Worm (Caenorhabditis elegans) whole organism, L4/young adult: Measurements from ENCODE around the gene wee-1.3.

ENCODE experiments used
- W03F9.2 ChIP-seq: fragments of 150-350 bp; optimal IDR thresholded peaks from 2 replicates; lab custom pipeline; 2014; ENCODE audit warnings: missing biosample characterization, missing genetic modification characterization
- dao-5 ChIP-seq: sonication (generic microtip); optimal IDR thresholded peaks from 2 replicates; lab custom pipeline; 2016; ENCODE audit warnings: missing genotype, missing genetic modification characterization, moderate library complexity, missing compliant biosample characterization
- him-1 ChIP-seq: sonication (generic microtip); optimal IDR thresholded peaks from 2 replicates; lab custom pipeline; 2016; ENCODE audit warnings: missing genotype, missing genetic modification reagents, missing genetic modification characterization, missing compliant biosample characterization

DNA sequence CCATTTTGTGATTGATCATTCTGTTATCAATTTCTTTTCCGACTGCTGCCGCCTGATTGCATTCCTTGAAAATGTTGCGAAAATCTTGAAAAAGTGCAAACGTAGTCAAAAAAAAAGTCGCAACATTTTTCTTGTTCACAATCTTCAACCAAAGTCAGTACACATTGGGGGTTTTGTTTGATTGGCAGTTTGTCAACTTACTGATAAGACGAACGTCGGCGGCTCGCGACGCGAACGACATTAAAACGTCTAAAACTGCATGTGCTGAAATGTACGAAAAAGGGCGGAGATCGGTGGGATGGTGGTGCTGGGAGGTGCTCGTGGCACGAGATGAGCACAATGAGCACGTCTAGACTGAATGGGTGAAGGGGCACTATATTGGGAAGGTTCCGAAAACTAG lies 22.6 kb upstream of the wee-1.3 start:
- TF ChIP-seq him-1 (tag; lab: Kevin White, UChicago) (no peak), dao-5 (tag; lab: Kevin White, UChicago) (no peak), W03F9.2 (no peak)
